Fruit fly (Drosophila melanogaster) whole organism, pupa: ENCODE data around the gene CG17917.
A peak's percentile ranks its signal among the peaks of the same experiment; 100 is the strongest.

Experiments
- CG10348 ChIP-seq: fragments of 200-800 bp; sonication (Bioruptor generic); IDR thresholded peaks from 2 replicates; pipeline ENCODE4 v1.3.6; 2022; ENCODE audit warnings: missing biosample characterization, missing genetic modification characterization
- CG12605 ChIP-seq: fragments of 200-800 bp; sonication (Bioruptor generic); IDR thresholded peaks from 2 replicates; pipeline ENCODE4 v1.3.6; 2022; ENCODE audit warnings: missing biosample characterization, missing genetic modification characterization
- CG13204 ChIP-seq: fragments of 200-800 bp; sonication (Bioruptor generic); optimal IDR thresholded peaks from 2 replicates; lab custom pipeline; 2018; ENCODE audit warnings: missing biosample characterization, mild to moderate bottlenecking, missing genetic modification characterization, moderate library complexity
- CG14655 ChIP-seq: fragments of 200-800 bp; sonication (Bioruptor generic); optimal IDR thresholded peaks from 3 replicates; lab custom pipeline; 2017; ENCODE audit warnings: mild to moderate bottlenecking, missing biosample characterization, missing genetic modification reagents, missing genetic modification characterization
- CG15710 ChIP-seq: fragments of 200-800 bp; sonication (Bioruptor generic); optimal IDR thresholded peaks from 2 replicates; lab custom pipeline; 2018; ENCODE audit warnings: missing biosample characterization, mild to moderate bottlenecking, missing genetic modification characterization, moderate library complexity
- CG17806 ChIP-seq: fragments of 200-800 bp; sonication (Bioruptor generic); optimal IDR thresholded peaks from 2 replicates; lab custom pipeline; 2018; ENCODE audit warnings: missing biosample characterization, mild to moderate bottlenecking, missing genetic modification characterization, moderate library complexity
- CG32121 ChIP-seq: fragments of 200-800 bp; sonication (Bioruptor generic); IDR thresholded peaks from 2 replicates; pipeline ENCODE4 v1.3.6; 2022; ENCODE audit warnings: missing biosample characterization, missing genetic modification characterization
- CG34367 ChIP-seq: fragments of 200-800 bp; sonication (Bioruptor generic); optimal IDR thresholded peaks from 2 replicates; lab custom pipeline; 2018; ENCODE audit warnings: missing biosample characterization, mild to moderate bottlenecking, missing genetic modification characterization
- CG4496 ChIP-seq: fragments of 200-800 bp; sonication (Bioruptor generic); IDR thresholded peaks from 3 replicates; pipeline ENCODE4 v1.3.6; 2022; ENCODE audit warnings: missing biosample characterization, missing genetic modification characterization
- CG8159 ChIP-seq: fragments of 200-800 bp; sonication (Bioruptor generic); optimal IDR thresholded peaks from 3 replicates; lab custom pipeline; 2018; ENCODE audit warnings: missing biosample characterization, mild to moderate bottlenecking, missing genetic modification characterization, moderate library complexity
- CG8301 ChIP-seq: fragments of 200-800 bp; sonication (Bioruptor generic); optimal IDR thresholded peaks from 2 replicates; lab custom pipeline; 2018; ENCODE audit warnings: missing biosample characterization, mild to moderate bottlenecking, missing genetic modification characterization
- CG9948 ChIP-seq: fragments of 200-800 bp; sonication (Bioruptor generic); optimal IDR thresholded peaks from 2 replicates; lab custom pipeline; 2018; ENCODE audit warnings: missing biosample characterization, mild to moderate bottlenecking, missing genetic modification characterization, moderate library complexity
- D1 ChIP-seq: fragments of 200-800 bp; sonication (Bioruptor generic); optimal IDR thresholded peaks from 2 replicates; lab custom pipeline; 2018; ENCODE audit warnings: missing biosample characterization, mild to moderate bottlenecking, missing genetic modification characterization, moderate library complexity
- EcR ChIP-seq: fragments of 200-800 bp; sonication (Bioruptor generic); optimal IDR thresholded peaks from 3 replicates; lab custom pipeline; 2019; ENCODE audit warnings: missing biosample characterization, missing genetic modification characterization, mild to moderate bottlenecking, moderate library complexity, missing genetic modification reagents
- Ets98B ChIP-seq: fragments of 200-800 bp; sonication (Bioruptor generic); IDR thresholded peaks from 2 replicates; pipeline ENCODE4 v1.3.6; 2022; ENCODE audit warnings: missing biosample characterization, missing genetic modification characterization
- Pif1A ChIP-seq: fragments of 200-800 bp; sonication (Bioruptor generic); optimal IDR thresholded peaks from 3 replicates; lab custom pipeline; 2016; ENCODE audit warnings: missing biosample characterization, missing genetic modification characterization
- Pif1B ChIP-seq: fragments of 200-800 bp; sonication (Bioruptor generic); optimal IDR thresholded peaks from 3 replicates; lab custom pipeline; 2016; ENCODE audit warnings: missing biosample characterization, missing genetic modification characterization
- Snoo ChIP-seq: fragments of 200-800 bp; sonication (Bioruptor generic); optimal IDR thresholded peaks from 3 replicates; lab custom pipeline; 2017; ENCODE audit warnings: missing biosample characterization, mild to moderate bottlenecking, missing genetic modification characterization, inconsistent platforms
- fd96Ca ChIP-seq: fragments of 200-800 bp; sonication (Bioruptor generic); IDR thresholded peaks from 3 replicates; pipeline ENCODE4 v1.3.6; 2022; ENCODE audit warnings: missing biosample characterization, missing genetic modification characterization
- gl ChIP-seq: fragments of 200-800 bp; sonication (Bioruptor generic); optimal IDR thresholded peaks from 2 replicates; lab custom pipeline; 2018; ENCODE audit warnings: missing biosample characterization, mild to moderate bottlenecking, missing genetic modification characterization
- rn ChIP-seq: fragments of 200-800 bp; sonication (Bioruptor generic); IDR thresholded peaks from 2 replicates; pipeline ENCODE4 v1.3.6; 2022; ENCODE audit warnings: missing biosample characterization, missing genetic modification characterization

CG17917 gene

dm6 chr3R:6377497-6377896 is 35.7 kb downstream of the CG17917 start, which contains the start of gene CG42537:
Gene CG42537 (plus strand): TSS chr3R:6377797.
- no peak for TF ChIP-seq CG12605 (GFP tag; lab: Robert Waterston, UW)
- no peak for TF ChIP-seq rn (GFP tag; lab: Robert Waterston, UW)
- no peak for TF ChIP-seq D1 (tag; lab: Kevin White, UChicago)
- no peak for TF ChIP-seq CG32121 (GFP tag; lab: Robert Waterston, UW)
- TF ChIP-seq Snoo (tag; lab: Kevin White, UChicago), result no peak
- TF ChIP-seq CG14655 (GFP tag; lab: Kevin White, UChicago), result no peak
- TF ChIP-seq CG8301 (tag; lab: Kevin White, UChicago), result no peak
- no peak for TF ChIP-seq CG10348 (GFP tag; lab: Robert Waterston, UW)

dm6 chr3R:6380129-6380528 is 38.4 kb downstream of the CG17917 start, which contains the start of the genes CG1024 and TfIIFalpha:
Gene CG1024 (minus strand): TSS chr3R:6380328.
Gene TfIIFalpha (plus strand): TSS chr3R:6380467.
- no peak for TF ChIP-seq EcR (GFP tag; lab: Kevin White, UChicago)
- no peak for TF ChIP-seq CG10348 (GFP tag; lab: Robert Waterston, UW)
- TF ChIP-seq rn (GFP tag; lab: Robert Waterston, UW), result no peak
- TF ChIP-seq CG17806 (tag; lab: Kevin White, UChicago), result no peak
- no peak for TF ChIP-seq Snoo (tag; lab: Kevin White, UChicago)
- TF ChIP-seq CG12605 (GFP tag; lab: Robert Waterston, UW), result no peak
- no peak for TF ChIP-seq CG15710 (tag; lab: Kevin White, UChicago)
- no peak for TF ChIP-seq D1 (tag; lab: Kevin White, UChicago)
- TF ChIP-seq CG8301 (tag; lab: Kevin White, UChicago), result no peak
- TF ChIP-seq fd96Ca (GFP tag; lab: Robert Waterston, UW), result no peak
- no peak for TF ChIP-seq CG34367
- TF ChIP-seq CG9948 (tag; lab: Kevin White, UChicago), result no peak
- TF ChIP-seq CG4496 (GFP tag; lab: Robert Waterston, UW), result no peak
- TF ChIP-seq CG8159, result no peak
- TF ChIP-seq CG32121 (GFP tag; lab: Robert Waterston, UW), result no peak
- no peak for TF ChIP-seq Pif1A (GFP tag; lab: Kevin White, UChicago)
- no peak for TF ChIP-seq CG13204 (GFP tag; lab: Kevin White, UChicago)
- TF ChIP-seq gl (tag; lab: Kevin White, UChicago), result no peak

dm6 chr3R:6381784-6382183 is 40.0 kb downstream of the CG17917 start:
- TF ChIP-seq CG15710 (tag; lab: Kevin White, UChicago) (no peak), CG8159 (no peak), CG32121 (GFP tag; lab: Robert Waterston, UW) (no peak), CG4496 (GFP tag; lab: Robert Waterston, UW) (no peak), Ets98B (GFP tag; lab: Robert Waterston, UW) (no peak), gl (tag; lab: Kevin White, UChicago) (no peak), CG8301 (tag; lab: Kevin White, UChicago) (no peak), Pif1A (GFP tag; lab: Kevin White, UChicago) (no peak), EcR (GFP tag; lab: Kevin White, UChicago) (no peak), CG13204 (GFP tag; lab: Kevin White, UChicago) (no peak), CG14655 (GFP tag; lab: Kevin White, UChicago) (no peak), CG10348 (GFP tag; lab: Robert Waterston, UW) (no peak), rn (GFP tag; lab: Robert Waterston, UW) (no peak), Snoo (tag; lab: Kevin White, UChicago) (no peak), Pif1B (GFP tag; lab: Kevin White, UChicago) (no peak), D1 (tag; lab: Kevin White, UChicago) (no peak), CG9948 (tag; lab: Kevin White, UChicago) (no peak), CG34367 (no peak)

dm6 chr3R:6382733-6383465 is 41.1 kb downstream of the CG17917 start, which contains the start of gene gzl:
Gene gzl (plus strand): TSS chr3R:6382914.
- TF ChIP-seq Pif1B (GFP tag; lab: Kevin White, UChicago), result no peak
- no peak for TF ChIP-seq CG15710 (tag; lab: Kevin White, UChicago)
- no peak for TF ChIP-seq rn (GFP tag; lab: Robert Waterston, UW)
- no peak for TF ChIP-seq CG12605 (GFP tag; lab: Robert Waterston, UW)
- no peak for TF ChIP-seq Pif1A (GFP tag; lab: Kevin White, UChicago)
- TF ChIP-seq EcR (GFP tag; lab: Kevin White, UChicago), result no peak
- no peak for TF ChIP-seq Snoo (tag; lab: Kevin White, UChicago)
- no peak for TF ChIP-seq fd96Ca (GFP tag; lab: Robert Waterston, UW)
- no peak for TF ChIP-seq CG32121 (GFP tag; lab: Robert Waterston, UW)

dm6 chr3R:6383466-6383769 is 41.6 kb downstream of the CG17917 start:
- no peak for TF ChIP-seq D1 (tag; lab: Kevin White, UChicago)
- TF ChIP-seq Pif1B (GFP tag; lab: Kevin White, UChicago), result no peak
- TF ChIP-seq CG17806 (tag; lab: Kevin White, UChicago), result no peak
- TF ChIP-seq CG12605 (GFP tag; lab: Robert Waterston, UW), result no peak
- peak; percentile 86 for TF ChIP-seq EcR (GFP tag; lab: Kevin White, UChicago)
- TF ChIP-seq, all 21 proteins: peak for 1

- no peak for TF ChIP-seq CG8159
- no peak for TF ChIP-seq CG34367
- TF ChIP-seq EcR (GFP tag; lab: Kevin White, UChicago), result no peak
- no peak for TF ChIP-seq Ets98B (GFP tag; lab: Robert Waterston, UW)
- TF ChIP-seq D1 (tag; lab: Kevin White, UChicago), result no peak
- no peak for TF ChIP-seq gl (tag; lab: Kevin White, UChicago)
- no peak for TF ChIP-seq Pif1A (GFP tag; lab: Kevin White, UChicago)
- no peak for TF ChIP-seq fd96Ca (GFP tag; lab: Robert Waterston, UW)
- TF ChIP-seq CG4496 (GFP tag; lab: Robert Waterston, UW), result no peak
- TF ChIP-seq CG8301 (tag; lab: Kevin White, UChicago), result no peak
- TF ChIP-seq CG9948 (tag; lab: Kevin White, UChicago), result no peak
Observed at dm6 chr3R:6388414-6388830, 46.7 kb downstream of the CG17917 start.
